Worm (Caenorhabditis elegans) whole organism, L4 larva: ENCODE measurements around the gene T26C5.5.
A peak's percentile ranks its signal among the peaks of the same experiment; 100 is the strongest.

Experiments used
- F49E8.2 ChIP-seq: sonication (generic microtip); optimal IDR thresholded peaks from 2 replicates; lab custom pipeline; 2016; ENCODE audit warnings: missing compliant biosample characterization, mild to moderate bottlenecking, missing genetic modification characterization, borderline replicate concordance
- R02D3.7 ChIP-seq: fragments of 150-350 bp; sonication (generic microtip); optimal IDR thresholded peaks from 3 replicates; lab custom pipeline; 2014; ENCODE audit warnings: missing biosample characterization, missing genetic modification characterization
- T26A8.4 ChIP-seq: fragments of 200-800 bp; sonication (Bioruptor generic); IDR thresholded peaks from 2 replicates; pipeline ENCODE4 v1.3.6; 2022; ENCODE audit warnings: missing genetic modification characterization, missing compliant biosample characterization
- Y48G9A.11 ChIP-seq: fragments of 200-800 bp; sonication (Bioruptor generic); IDR thresholded peaks from 2 replicates; pipeline ENCODE4 v1.3.6; 2022; ENCODE audit warnings: missing genetic modification reagents, missing genetic modification characterization, missing compliant biosample characterization
- Y5F2A.4 ChIP-seq: fragments of 200-800 bp; sonication (Bioruptor generic); optimal IDR thresholded peaks from 2 replicates; lab custom pipeline; 2018; ENCODE audit warnings: mild to moderate bottlenecking, missing genetic modification characterization, missing compliant biosample characterization
- aly-2 ChIP-seq: sonication (generic microtip); optimal IDR thresholded peaks from 2 replicates; lab custom pipeline; 2018; ENCODE audit warnings: missing biosample characterization, missing genetic modification characterization
- ama-1 ChIP-seq: fragments of 150-350 bp; optimal IDR thresholded peaks from 2 replicates; lab custom pipeline; 2014; ENCODE audit warnings: inconsistent platforms, mixed read lengths
- arid-1 ChIP-seq: fragments of 200-800 bp; sonication (Bioruptor generic); conservative IDR thresholded peaks from 2 replicates; pipeline ENCODE4 v1.3.6; 2022; ENCODE audit warnings: missing genetic modification reagents, missing genetic modification characterization, missing compliant biosample characterization
- ceh-20 ChIP-seq: fragments of 200-800 bp; sonication (Bioruptor generic); IDR thresholded peaks from 2 replicates; pipeline ENCODE4 v1.3.6; 2022; ENCODE audit warnings: missing genetic modification reagents, missing genetic modification characterization, missing compliant biosample characterization
- ceh-28 ChIP-seq: fragments of 150-350 bp; optimal IDR thresholded peaks from 2 replicates; lab custom pipeline; 2014; ENCODE audit warnings: missing biosample characterization, missing genetic modification reagents, missing genetic modification characterization
- ctbp-1 ChIP-seq: fragments of 200-800 bp; sonication (Bioruptor generic); IDR thresholded peaks from 2 replicates; pipeline ENCODE4 v1.3.6; 2022; ENCODE audit warnings: missing genetic modification reagents, missing genetic modification characterization, missing compliant biosample characterization
- daf-16 ChIP-seq, 3 experiments: sonication (generic microtip); optimal IDR thresholded peaks; 2 replicates each; lab custom pipeline; 2016 to 2017; ENCODE audit warnings: missing genetic modification characterization in 3 of 3, missing genetic modification reagents in 3 of 3, mild to moderate bottlenecking in 2 of 3, missing compliant biosample characterization in 2 of 3, missing biosample characterization in 1 of 3, moderate library complexity in 1 of 3
- daf-19 ChIP-seq: fragments of 200-800 bp; sonication (Bioruptor generic); conservative IDR thresholded peaks from 2 replicates; pipeline ENCODE4 v1.3.6; 2022; ENCODE audit warnings: missing genetic modification characterization, missing compliant biosample characterization
- daf-8 ChIP-seq: fragments of 200-800 bp; sonication (Bioruptor generic); IDR thresholded peaks from 2 replicates; pipeline ENCODE4 v1.3.6; 2022; ENCODE audit warnings: missing genetic modification characterization, missing compliant biosample characterization
- dmd-8 ChIP-seq: fragments of 200-800 bp; sonication (Bioruptor generic); IDR thresholded peaks from 2 replicates; pipeline ENCODE4 v1.3.6; 2022; ENCODE audit warnings: missing genetic modification characterization, missing compliant biosample characterization
- dmd-9 ChIP-seq: fragments of 200-800 bp; sonication (Bioruptor generic); IDR thresholded peaks from 2 replicates; pipeline ENCODE4 v1.3.6; 2022; ENCODE audit warnings: missing genetic modification reagents, missing genetic modification characterization, missing compliant biosample characterization
- dve-1 ChIP-seq: sonication (generic microtip); optimal IDR thresholded peaks from 2 replicates; lab custom pipeline; 2017; ENCODE audit warnings: antibody characterized with exemption, mild to moderate bottlenecking, missing genetic modification characterization, missing compliant biosample characterization; ENCODE audit not compliant: insufficient read depth
- egl-27 ChIP-seq: sonication (generic microtip); optimal IDR thresholded peaks from 3 replicates; lab custom pipeline; 2017; ENCODE audit warnings: missing biosample characterization, missing genetic modification reagents, missing genetic modification characterization
- egl-43 ChIP-seq: fragments of 200-800 bp; sonication (Bioruptor generic); IDR thresholded peaks from 2 replicates; pipeline ENCODE4 v1.3.6; 2022; ENCODE audit warnings: missing genetic modification reagents, missing genetic modification characterization, missing compliant biosample characterization
- fos-1 ChIP-seq: fragments of 150-350 bp; optimal IDR thresholded peaks from 2 replicates; lab custom pipeline; 2014; ENCODE audit warnings: missing biosample characterization, missing genetic modification characterization
- hmg-1.1 ChIP-seq: fragments of 200-800 bp; sonication (Bioruptor generic); IDR thresholded peaks from 2 replicates; pipeline ENCODE4 v1.3.6; 2022; ENCODE audit warnings: missing genetic modification reagents, missing genetic modification characterization, missing compliant biosample characterization
- jun-1 ChIP-seq: fragments of 150-350 bp; optimal IDR thresholded peaks from 2 replicates; lab custom pipeline; 2014; ENCODE audit warnings: missing biosample characterization, missing genetic modification reagents, missing genetic modification characterization
- lim-7 ChIP-seq: fragments of 200-800 bp; sonication (Bioruptor generic); IDR thresholded peaks from 2 replicates; pipeline ENCODE4 v1.3.6; 2022; ENCODE audit warnings: missing genetic modification characterization, missing compliant biosample characterization
- lin-1 ChIP-seq: fragments of 200-800 bp; sonication (Bioruptor generic); IDR thresholded peaks from 2 replicates; pipeline ENCODE4 v1.3.6; 2022; ENCODE audit warnings: missing genetic modification reagents, missing genetic modification characterization, missing compliant biosample characterization
- lin-13 ChIP-seq: fragments of 150-350 bp; optimal IDR thresholded peaks from 2 replicates; lab custom pipeline; 2014; ENCODE audit warnings: missing biosample characterization, missing genetic modification reagents, missing genetic modification characterization
- lin-38 ChIP-seq: fragments of 200-800 bp; sonication (Bioruptor generic); IDR thresholded peaks from 2 replicates; pipeline ENCODE4 v1.3.6; 2022; ENCODE audit warnings: missing genetic modification reagents, missing genetic modification characterization, missing compliant biosample characterization
- lsy-2 ChIP-seq, 2 experiments: fragments of 150-350 bp in 1 of 2; sonication (generic microtip) in 1 of 2; optimal IDR thresholded peaks; 2 replicates each; lab custom pipeline; 2014 to 2017; ENCODE audit warnings: missing biosample characterization in 2 of 2, missing genetic modification characterization in 2 of 2
- mdl-1 ChIP-seq, 2 experiments: fragments of 150-350 bp in 1 of 2; sonication (generic microtip) in 1 of 2; optimal IDR thresholded peaks; 2 replicates each; lab custom pipeline; 2014 to 2017; ENCODE audit warnings: missing biosample characterization in 2 of 2, missing genetic modification characterization in 2 of 2
- mep-1 ChIP-seq: fragments of 150-350 bp; sonication (generic microtip); optimal IDR thresholded peaks from 3 replicates; lab custom pipeline; 2014; ENCODE audit warnings: missing biosample characterization, missing genetic modification characterization
- mxl-2 ChIP-seq: fragments of 200-800 bp; sonication (Bioruptor generic); conservative IDR thresholded peaks from 2 replicates; pipeline ENCODE4 v1.3.6; 2022; ENCODE audit warnings: missing genetic modification reagents, missing genetic modification characterization, missing compliant biosample characterization
- mxl-3 ChIP-seq: fragments of 200-800 bp; sonication (Bioruptor generic); optimal IDR thresholded peaks from 2 replicates; lab custom pipeline; 2018; ENCODE audit warnings: mild to moderate bottlenecking, missing genetic modification characterization, missing compliant biosample characterization
- nhr-10 ChIP-seq: fragments of 150-350 bp; optimal IDR thresholded peaks from 2 replicates; lab custom pipeline; 2014; ENCODE audit warnings: missing biosample characterization, missing genetic modification characterization
- nhr-237 ChIP-seq: sonication (generic microtip); optimal IDR thresholded peaks from 2 replicates; lab custom pipeline; 2017; ENCODE audit warnings: missing biosample characterization, missing genetic modification characterization
- nhr-41 ChIP-seq: fragments of 200-800 bp; sonication (Bioruptor generic); IDR thresholded peaks from 2 replicates; pipeline ENCODE4 v1.3.6; 2022; ENCODE audit warnings: missing genetic modification reagents, missing genetic modification characterization, missing compliant biosample characterization
- nhr-48 ChIP-seq: sonication (generic microtip); optimal IDR thresholded peaks from 2 replicates; lab custom pipeline; 2016; ENCODE audit warnings: mild to moderate bottlenecking, missing genetic modification characterization, missing compliant biosample characterization
- pha-4 ChIP-seq, 2 experiments: fragments of 150-350 bp in 1 of 2; fragments of 200-800 bp in 1 of 2; sonication (Bioruptor generic) in 1 of 2; IDR thresholded peaks in 1 of 2; optimal IDR thresholded peaks in 1 of 2; 2 replicates each; pipeline versions ENCODE4 v1.3.6 to Lab custom; 2014 to 2022; ENCODE audit warnings: missing genetic modification characterization in 2 of 2, missing genetic modification reagents in 2 of 2, missing biosample characterization in 1 of 2, missing compliant biosample characterization in 1 of 2
- pqm-1 ChIP-seq: sonication (generic microtip); optimal IDR thresholded peaks from 2 replicates; lab custom pipeline; 2017; ENCODE audit warnings: missing biosample characterization, missing genetic modification characterization
- sdz-12 ChIP-seq: fragments of 200-800 bp; sonication (Bioruptor generic); optimal IDR thresholded peaks from 2 replicates; lab custom pipeline; 2018; ENCODE audit warnings: mild to moderate bottlenecking, missing genetic modification characterization, missing compliant biosample characterization
- unc-130 ChIP-seq: sonication (generic microtip); optimal IDR thresholded peaks from 2 replicates; lab custom pipeline; 2016; ENCODE audit warnings: missing genetic modification reagents, missing genetic modification characterization, missing compliant biosample characterization
- unc-39 ChIP-seq: sonication (generic microtip); optimal IDR thresholded peaks from 2 replicates; lab custom pipeline; 2017; ENCODE audit warnings: missing biosample characterization, missing genetic modification characterization
- unc-62 ChIP-seq, 3 experiments: fragments of 150-350 bp in 1 of 3; sonication (generic microtip); optimal IDR thresholded peaks in 2 of 3; peaks in 1 of 3; 1 replicate in 1 of 3; 2 replicates in 2 of 3; lab custom pipeline; 2014 to 2017; ENCODE audit warnings: missing biosample characterization in 3 of 3, missing genetic modification characterization in 3 of 3, missing genetic modification reagents in 3 of 3, missing genotype in 1 of 3
- vab-7 ChIP-seq: fragments of 200-800 bp; sonication (Bioruptor generic); IDR thresholded peaks from 2 replicates; pipeline ENCODE4 v1.3.6; 2022; ENCODE audit warnings: missing genetic modification reagents, missing genetic modification characterization, missing compliant biosample characterization
- zag-1 ChIP-seq: fragments of 150-350 bp; optimal IDR thresholded peaks from 2 replicates; lab custom pipeline; 2014; ENCODE audit warnings: missing biosample characterization, missing genetic modification characterization
- zfp-2 ChIP-seq: sonication (generic microtip); optimal IDR thresholded peaks from 2 replicates; lab custom pipeline; 2016; ENCODE audit warnings: mild to moderate bottlenecking, missing genetic modification characterization, missing compliant biosample characterization
- zip-11 ChIP-seq: fragments of 200-800 bp; sonication (Bioruptor generic); IDR thresholded peaks from 2 replicates; pipeline ENCODE4 v1.3.6; 2022; ENCODE audit warnings: missing genetic modification characterization, missing compliant biosample characterization
- ztf-7 ChIP-seq: fragments of 150-350 bp; optimal IDR thresholded peaks from 2 replicates; lab custom pipeline; 2014; ENCODE audit warnings: missing biosample characterization, missing genetic modification characterization

T26C5.5 gene

DNA sequence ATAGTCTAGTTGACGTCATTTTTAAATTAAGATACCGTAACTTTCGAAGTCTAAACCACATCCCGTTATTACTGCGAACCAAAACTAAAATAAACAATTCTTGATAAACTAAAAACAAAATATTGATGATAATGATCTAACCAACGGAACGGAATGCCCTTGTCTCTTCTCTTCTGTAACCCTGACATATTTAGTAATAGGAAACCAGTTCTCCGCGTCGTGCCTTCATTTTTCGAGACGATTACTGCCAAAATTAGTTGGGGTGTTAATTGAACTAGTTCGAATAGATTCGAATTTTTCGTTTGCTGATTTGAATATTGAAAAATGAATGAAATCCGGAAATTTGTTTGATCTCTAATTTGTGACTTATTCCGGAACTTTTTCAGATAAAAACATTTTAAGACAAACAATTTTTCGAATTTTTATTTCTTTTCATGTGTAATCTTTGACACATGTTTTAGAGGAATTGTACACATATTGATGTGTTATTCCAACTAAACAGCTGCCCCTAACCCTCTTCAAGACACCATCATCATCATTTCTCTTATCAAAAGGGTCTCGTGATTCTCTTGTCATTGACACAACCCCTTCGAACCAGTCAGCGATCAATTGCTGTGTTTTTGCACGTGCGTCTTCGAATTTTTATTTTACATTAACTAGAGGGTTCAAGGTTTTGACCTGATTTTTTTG lies 37.3 kb upstream of the T26C5.5 start (continued):
- TF ChIP-seq pha-4 (GFP tag; IDR thresholded peaks at IDR 0.05; lab: Robert Waterston, UW), result peak; percentile 59; the same call in 1 of the 2 replicates
- no peak for TF ChIP-seq pha-4 (tag; optimal IDR thresholded peaks at IDR 0.05; lab: Kevin White, UChicago)
- peak; percentile 70 for TF ChIP-seq mep-1 (tag; lab: Kevin White, UChicago)
- 0 out of 2 replicates have a peak, but pooled peaks have one; percentile 12 for TF ChIP-seq lin-38 (GFP tag; lab: Robert Waterston, UW)
- no peak for TF ChIP-seq zfp-2 (tag; lab: Kevin White, UChicago)
- no peak for TF ChIP-seq F49E8.2 (tag; lab: Kevin White, UChicago)
- no peak for TF ChIP-seq unc-39
- peak; percentile 71 for TF ChIP-seq lin-1 (GFP tag; lab: Robert Waterston, UW)
- TF ChIP-seq lsy-2 (tag; optimal IDR thresholded peaks at IDR 0.05; lab: Kevin White, UChicago), result peak; percentile 2 to 81
- TF ChIP-seq zip-11 (GFP tag; lab: Robert Waterston, UW), result no peak
- no peak for TF ChIP-seq vab-7 (GFP tag; lab: Robert Waterston, UW)
- TF ChIP-seq egl-43 (GFP tag; lab: Robert Waterston, UW), result no peak
- TF ChIP-seq daf-8 (GFP tag; lab: Robert Waterston, UW), result no peak
- TF ChIP-seq ctbp-1 (GFP tag; lab: Robert Waterston, UW), result no peak
- TF ChIP-seq Y48G9A.11 (GFP tag; lab: Robert Waterston, UW), result 0 out of 2 replicates have a peak, but pooled peaks have one; percentile 25
- TF ChIP-seq unc-62 (GFP tag; optimal IDR thresholded peaks at IDR 0.05 in 1 of 2; lab: Kevin White, UChicago), result peak in 1 of 2 experiments; percentile 99
- no peak for TF ChIP-seq unc-62 (tag; optimal IDR thresholded peaks at IDR 0.05; lab: Kevin White, UChicago)
- TF ChIP-seq nhr-41 (GFP tag; lab: Robert Waterston, UW), result no peak
- TF ChIP-seq dmd-8 (GFP tag; lab: Robert Waterston, UW), result no peak
- no peak for TF ChIP-seq egl-27 (tag; lab: Kevin White, UChicago)
- no peak for TF ChIP-seq nhr-237 (tag; lab: Kevin White, UChicago)
- no peak for TF ChIP-seq hmg-1.1 (GFP tag; lab: Robert Waterston, UW)
- peak; percentile 74 for TF ChIP-seq nhr-48 (tag; lab: Kevin White, UChicago)
- peak; percentile 33 for TF ChIP-seq fos-1 (tag; lab: Kevin White, UChicago)
- TF ChIP-seq zag-1 (tag; lab: Kevin White, UChicago), result no peak
- TF ChIP-seq mxl-3 (GFP tag; lab: Kevin White, UChicago), result peak; percentile 54
- peak; percentile 37; the same call in 1 of the 2 replicates for TF ChIP-seq T26A8.4 (GFP tag; lab: Robert Waterston, UW)
- no peak for TF ChIP-seq arid-1
- peak; percentile 63; the same call in 1 of the 2 replicates for TF ChIP-seq mxl-2 (GFP tag; lab: Robert Waterston, UW)
- TF ChIP-seq aly-2 (tag; lab: Kevin White, UChicago), result no peak
- no peak for TF ChIP-seq lim-7 (GFP tag; lab: Robert Waterston, UW)
- TF ChIP-seq mdl-1 (tag; optimal IDR thresholded peaks at IDR 0.05; lab: Kevin White, UChicago), result peak; percentile 70 to 96
- TF ChIP-seq nhr-10 (tag; lab: Kevin White, UChicago), result peak; percentile 19
- no peak for TF ChIP-seq lin-13 (GFP tag; lab: Kevin White, UChicago)
- no peak for TF ChIP-seq daf-19 (GFP tag; lab: Robert Waterston, UW)
- TF ChIP-seq jun-1 (tag; lab: Kevin White, UChicago), result no peak
- TF ChIP-seq dve-1 (tag; lab: Kevin White, UChicago), result peak; percentile 86
- TF ChIP-seq pqm-1 (tag; lab: Kevin White, UChicago), result no peak
- peak; percentile 20 to 94 for TF ChIP-seq daf-16 (GFP tag; optimal IDR thresholded peaks at IDR 0.05; lab: Kevin White, UChicago)
- peak; percentile 95 for TF ChIP-seq daf-16 (tag; optimal IDR thresholded peaks at IDR 0.05; lab: Kevin White, UChicago)

DNA sequence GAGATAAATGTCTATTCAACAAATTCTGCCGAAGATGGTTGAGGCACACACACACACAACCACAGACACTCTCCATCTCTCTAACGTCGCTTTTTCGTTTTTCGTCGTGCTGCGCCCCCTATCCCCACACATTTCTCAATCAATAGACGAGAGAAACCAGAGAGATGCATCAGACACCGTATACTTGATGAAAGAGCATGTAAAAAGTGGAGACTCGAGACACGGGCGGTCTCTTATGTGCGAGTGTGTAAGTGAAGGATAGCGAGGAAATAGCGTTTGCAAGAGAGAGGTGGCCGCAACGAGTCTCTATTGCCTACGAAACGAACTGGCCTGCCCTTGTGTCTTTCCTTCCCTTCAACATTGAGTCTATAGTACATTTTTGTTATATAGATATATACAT lies 36.2 kb upstream of the T26C5.5 start:
- TF ChIP-seq dmd-9 (no peak), daf-19 (GFP tag; lab: Robert Waterston, UW) (0 out of 2 replicates have a peak, but pooled peaks have one; percentile 12), pha-4 (GFP tag; IDR thresholded peaks at IDR 0.05; lab: Robert Waterston, UW) (peak; percentile 57), pha-4 (tag; optimal IDR thresholded peaks at IDR 0.05; lab: Kevin White, UChicago) (peak; percentile 93), sdz-12 (GFP tag; lab: Kevin White, UChicago) (no peak), ceh-20 (GFP tag; lab: Robert Waterston, UW) (peak; percentile 45; the same call in 1 of the 2 replicates), ama-1 (lab: Kevin White, UChicago) (peak; percentile 94), unc-130 (GFP tag; lab: Kevin White, UChicago) (no peak), mxl-3 (GFP tag; lab: Kevin White, UChicago) (peak; percentile 93), F49E8.2 (tag; lab: Kevin White, UChicago) (no peak), daf-16 (GFP tag; optimal IDR thresholded peaks at IDR 0.05; lab: Kevin White, UChicago) (peak; percentile 64), daf-16 (tag; optimal IDR thresholded peaks at IDR 0.05; lab: Kevin White, UChicago) (peak; percentile 76), R02D3.7 (tag; lab: Kevin White, UChicago) (no peak), Y5F2A.4 (no peak), ceh-28 (peak; percentile 81), ztf-7 (tag; lab: Kevin White, UChicago) (peak; percentile 66), lin-13 (GFP tag; lab: Kevin White, UChicago) (peak; percentile 90)
